Worm (Caenorhabditis elegans) whole organism, L1 larva: ENCODE data around the gene T03F6.4.

Source experiments
- C34B4.2 ChIP-seq: sonication (generic microtip); optimal IDR thresholded peaks from 2 replicates; lab custom pipeline; 2017; ENCODE audit warnings: mild to moderate bottlenecking, missing genetic modification characterization, missing compliant biosample characterization
- alr-1 ChIP-seq: fragments of 200-800 bp; sonication (Bioruptor generic); optimal IDR thresholded peaks from 2 replicates; lab custom pipeline; 2018; ENCODE audit warnings: borderline replicate concordance, mild to moderate bottlenecking, missing genetic modification characterization, missing compliant biosample characterization
- aly-2 ChIP-seq: fragments of 150-350 bp; optimal IDR thresholded peaks from 2 replicates; lab custom pipeline; 2014; ENCODE audit warnings: missing biosample characterization, missing genetic modification characterization
- blmp-1 ChIP-seq: fragments of 150-350 bp; optimal IDR thresholded peaks from 2 replicates; lab custom pipeline; 2014; ENCODE audit warnings: missing biosample characterization, missing genetic modification characterization
- ceh-8 ChIP-seq: fragments of 200-800 bp; sonication (Bioruptor generic); optimal IDR thresholded peaks from 2 replicates; lab custom pipeline; 2018; ENCODE audit warnings: mild to moderate bottlenecking, missing genetic modification characterization, moderate library complexity, missing compliant biosample characterization
- dpl-1 ChIP-seq, 3 experiments: fragments of 150-350 bp in 2 of 3; sonication (generic microtip) in 1 of 3; optimal IDR thresholded peaks; 2 replicates each; lab custom pipeline; 2014 to 2017; ENCODE audit warnings: missing biosample characterization in 3 of 3, missing genetic modification characterization in 3 of 3, missing genetic modification reagents in 3 of 3
- efl-1 ChIP-seq, 4 experiments: fragments of 150-350 bp; optimal IDR thresholded peaks in 3 of 4; peaks in 1 of 4; 1 replicate in 1 of 4; 2 replicates in 3 of 4; lab custom pipeline; 2014; ENCODE audit warnings: missing biosample characterization in 2 of 4, missing genetic modification characterization in 2 of 4, missing genetic modification reagents in 2 of 4
- egl-27 ChIP-seq, 2 experiments: fragments of 150-350 bp in 1 of 2; sonication (generic microtip); optimal IDR thresholded peaks; 3 replicates each; lab custom pipeline; 2017 to 2018; ENCODE audit warnings: missing biosample characterization in 2 of 2, missing genetic modification characterization in 2 of 2, missing genetic modification reagents in 2 of 2
- elt-2 ChIP-seq: sonication (generic microtip); optimal IDR thresholded peaks from 2 replicates; lab custom pipeline; 2016; ENCODE audit warnings: missing genetic modification characterization, mild to moderate bottlenecking, inconsistent platforms, missing compliant biosample characterization, missing genetic modification reagents
- elt-3 ChIP-seq, 6 experiments: fragments of 150-350 bp in 1 of 6; sonication (generic microtip); optimal IDR thresholded peaks; 2 replicates each; lab custom pipeline; 2017 to 2018; ENCODE audit warnings: missing biosample characterization in 6 of 6, missing genetic modification characterization in 6 of 6, inconsistent platforms in 1 of 6
- ets-5 ChIP-seq: fragments of 200-800 bp; sonication (Bioruptor generic); IDR thresholded peaks from 2 replicates; pipeline ENCODE4 v1.3.6; 2022; ENCODE audit warnings: missing genetic modification characterization, missing compliant biosample characterization
- fkh-4 ChIP-seq: sonication (generic microtip); optimal IDR thresholded peaks from 2 replicates; lab custom pipeline; 2016; ENCODE audit warnings: missing compliant biosample characterization, missing genetic modification characterization, borderline replicate concordance
- hlh-4 ChIP-seq: sonication (generic microtip); optimal IDR thresholded peaks from 2 replicates; lab custom pipeline; 2016; ENCODE audit warnings: mild to moderate bottlenecking, missing genetic modification characterization, missing compliant biosample characterization
- lin-13 ChIP-seq: fragments of 150-350 bp; optimal IDR thresholded peaks from 2 replicates; lab custom pipeline; 2014; ENCODE audit warnings: missing biosample characterization, missing genetic modification reagents, missing genetic modification characterization
- lin-14 ChIP-seq: fragments of 200-800 bp; sonication (Bioruptor generic); optimal IDR thresholded peaks from 2 replicates; lab custom pipeline; 2018; ENCODE audit warnings: mild to moderate bottlenecking, missing genetic modification characterization, moderate library complexity, missing compliant biosample characterization
- lin-15B ChIP-seq: fragments of 150-350 bp; sonication (generic microtip); optimal IDR thresholded peaks from 3 replicates; lab custom pipeline; 2014; ENCODE audit warnings: missing biosample characterization, missing genetic modification characterization
- lir-3 ChIP-seq: sonication (generic microtip); optimal IDR thresholded peaks from 2 replicates; lab custom pipeline; 2016; ENCODE audit warnings: mild to moderate bottlenecking, missing genetic modification characterization, moderate library complexity, missing compliant biosample characterization; ENCODE audit not compliant: poor library complexity
- lsy-2 ChIP-seq, 2 experiments: fragments of 150-350 bp; optimal IDR thresholded peaks; 2 replicates each; lab custom pipeline; 2014; ENCODE audit warnings: missing biosample characterization in 2 of 2, missing genetic modification characterization in 2 of 2
- mdl-1 ChIP-seq, 2 experiments: fragments of 150-350 bp; optimal IDR thresholded peaks; 2 replicates each; lab custom pipeline; 2014 to 2017; ENCODE audit warnings: missing biosample characterization in 2 of 2, missing genetic modification characterization in 2 of 2, inconsistent platforms in 1 of 2
- mep-1 ChIP-seq: fragments of 150-350 bp; optimal IDR thresholded peaks from 2 replicates; lab custom pipeline; 2014; ENCODE audit warnings: missing biosample characterization, missing genetic modification characterization
- nhr-237 ChIP-seq: fragments of 150-350 bp; optimal IDR thresholded peaks from 2 replicates; lab custom pipeline; 2014; ENCODE audit warnings: missing biosample characterization, missing genetic modification characterization
- nhr-85 ChIP-seq: sonication (generic microtip); peaks from one replicate; lab custom pipeline; 2016; ENCODE audit warnings: missing genetic modification characterization, inconsistent platforms, missing compliant biosample characterization
- pax-3 ChIP-seq: fragments of 200-800 bp; sonication (Bioruptor generic); optimal IDR thresholded peaks from 2 replicates; lab custom pipeline; 2018; ENCODE audit warnings: mild to moderate bottlenecking, missing genetic modification characterization, moderate library complexity, missing compliant biosample characterization
- snu-23 ChIP-seq: sonication (generic microtip); optimal IDR thresholded peaks from 2 replicates; lab custom pipeline; 2016; ENCODE audit warnings: missing genetic modification characterization, missing compliant biosample characterization
- sup-37 ChIP-seq: fragments of 200-800 bp; sonication (Bioruptor generic); optimal IDR thresholded peaks from 2 replicates; lab custom pipeline; 2018; ENCODE audit warnings: mild to moderate bottlenecking, missing genetic modification characterization, missing compliant biosample characterization
- xbp-1 ChIP-seq: sonication (generic microtip); optimal IDR thresholded peaks from 2 replicates; lab custom pipeline; 2016; ENCODE audit warnings: missing genetic modification characterization, missing compliant biosample characterization
- zag-1 ChIP-seq: fragments of 150-350 bp; optimal IDR thresholded peaks from 2 replicates; lab custom pipeline; 2014; ENCODE audit warnings: missing biosample characterization, missing genetic modification characterization
- zip-4 ChIP-seq: fragments of 200-800 bp; sonication (Bioruptor generic); optimal IDR thresholded peaks from 2 replicates; lab custom pipeline; 2018; ENCODE audit warnings: mild to moderate bottlenecking, missing genetic modification characterization, moderate library complexity, missing compliant biosample characterization

Gene T03F6.4

DNA sequence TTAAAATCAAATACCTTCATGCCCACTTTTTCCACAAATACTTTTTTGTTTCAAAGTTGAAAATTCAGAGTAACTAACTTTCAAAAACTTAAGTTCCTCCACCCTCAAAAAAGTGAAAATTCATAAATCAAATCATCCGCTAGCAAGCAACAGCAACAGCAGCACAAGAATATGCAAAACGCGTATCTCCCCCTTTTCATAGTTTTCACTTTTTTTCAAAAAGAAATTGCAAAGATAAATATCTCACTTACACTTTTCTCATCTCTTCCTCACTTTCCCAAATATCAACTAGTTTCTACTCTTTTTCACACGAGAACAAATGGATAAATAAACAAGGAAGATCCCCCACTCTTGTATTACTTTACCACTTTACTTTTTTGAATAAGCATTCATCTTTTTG is 4.3 kb upstream of the T03F6.4 start:
- TF ChIP-seq dpl-1 (GFP tag; optimal IDR thresholded peaks at IDR 0.05; lab: Kevin White, UChicago) (no peak), lin-14 (GFP tag; lab: Kevin White, UChicago) (peak; percentile 31), blmp-1 (tag; lab: Kevin White, UChicago) (peak; percentile 76)

DNA sequence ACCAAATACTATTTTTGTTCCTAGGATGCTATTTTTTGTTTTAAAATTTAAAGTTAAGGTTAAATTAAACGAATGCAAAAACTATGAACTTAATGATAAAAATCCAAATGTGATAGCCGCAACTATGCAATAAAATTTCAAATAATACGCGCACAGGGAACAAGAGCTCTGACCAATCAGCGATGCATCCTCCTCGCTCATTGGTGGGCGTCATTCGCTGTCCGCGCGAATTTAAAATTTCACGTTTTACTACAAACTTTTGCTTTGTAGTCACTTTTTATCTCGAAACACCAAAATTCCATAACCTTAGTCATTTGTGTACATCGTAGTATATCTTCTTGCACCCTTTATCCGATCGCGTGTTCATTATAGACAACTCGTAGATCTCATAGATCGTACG is 2.8 kb upstream of the T03F6.4 start:
- TF ChIP-seq zip-4 (GFP tag; lab: Kevin White, UChicago) (no peak), xbp-1 (tag; lab: Kevin White, UChicago) (peak; percentile 57), efl-1 (optimal IDR thresholded peaks at IDR 0.05; lab: Kevin White, UChicago) (no peak), efl-1 (GFP tag; optimal IDR thresholded peaks at IDR 0.05 in 1 of 2; lab: Kevin White, UChicago) (peak in 1 of 2 experiments; percentile 7)

DNA sequence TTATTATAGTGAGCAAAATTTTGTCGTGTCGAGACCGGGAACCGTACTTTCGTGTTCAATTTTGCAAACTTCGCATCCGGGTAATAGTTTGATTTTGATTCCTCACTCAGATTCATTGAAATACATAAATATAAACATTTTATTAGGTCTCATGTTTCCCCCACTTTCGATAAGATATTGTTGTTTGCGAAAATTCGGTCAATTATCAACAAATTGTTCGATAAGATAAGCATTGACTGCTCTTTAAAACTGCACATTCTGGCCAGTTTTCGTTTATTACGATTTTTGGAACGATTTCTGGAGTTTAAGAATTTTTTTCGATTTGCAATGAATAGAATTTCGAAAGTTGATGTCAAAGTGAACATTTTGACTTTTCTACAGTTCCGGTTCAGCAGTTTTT is 2.7 kb downstream of the T03F6.4 start:
- TF ChIP-seq aly-2 (no peak), elt-2 (tag; lab: Kevin White, UChicago) (peak; percentile 73)

DNA sequence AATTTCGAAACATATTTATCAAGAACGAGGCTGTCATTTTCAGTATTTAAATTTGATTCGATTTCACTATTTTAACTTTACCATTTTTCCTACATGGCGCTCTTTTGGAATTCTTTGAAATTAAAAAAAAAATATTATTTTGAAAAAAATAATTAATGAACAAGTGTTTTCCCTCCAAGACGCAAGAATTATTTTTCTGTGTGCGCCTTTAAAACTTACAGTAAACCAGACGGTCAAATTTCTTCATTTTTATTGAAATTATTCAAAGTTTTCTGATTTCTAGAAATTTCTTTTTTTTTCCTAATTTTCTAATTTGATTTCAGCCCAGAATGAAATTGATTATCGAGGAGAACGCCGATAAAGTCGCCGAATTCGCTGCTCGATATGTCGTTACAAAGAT is 3.1 kb downstream of the T03F6.4 start, which contains the start of gene T03F6.3:
TSS of gene T03F6.3 (plus strand) at position 318 of the 400 bp plus-strand sequence.
- no peak for TF ChIP-seq nhr-237 (tag; lab: Kevin White, UChicago)
- TF ChIP-seq lir-3 (tag; lab: Kevin White, UChicago), result no peak
- no peak for TF ChIP-seq egl-27 (tag; optimal IDR thresholded peaks at IDR 0.05; lab: Kevin White, UChicago)
- TF ChIP-seq nhr-85 (tag; lab: Kevin White, UChicago), result no peak
- TF ChIP-seq C34B4.2 (tag; lab: Kevin White, UChicago), result no peak
- TF ChIP-seq dpl-1 (GFP tag; optimal IDR thresholded peaks at IDR 0.05; lab: Kevin White, UChicago), result no peak
- no peak for TF ChIP-seq lin-13 (GFP tag; lab: Kevin White, UChicago)
- TF ChIP-seq ceh-8, result no peak
- TF ChIP-seq mep-1 (tag; lab: Kevin White, UChicago), result no peak
- TF ChIP-seq zag-1 (tag; lab: Kevin White, UChicago), result no peak
- no peak for TF ChIP-seq mdl-1 (tag; optimal IDR thresholded peaks at IDR 0.05; lab: Kevin White, UChicago)
- no peak for TF ChIP-seq alr-1
- no peak for TF ChIP-seq sup-37 (GFP tag; lab: Kevin White, UChicago)
- TF ChIP-seq, all 84 proteins: peak for 0

DNA sequence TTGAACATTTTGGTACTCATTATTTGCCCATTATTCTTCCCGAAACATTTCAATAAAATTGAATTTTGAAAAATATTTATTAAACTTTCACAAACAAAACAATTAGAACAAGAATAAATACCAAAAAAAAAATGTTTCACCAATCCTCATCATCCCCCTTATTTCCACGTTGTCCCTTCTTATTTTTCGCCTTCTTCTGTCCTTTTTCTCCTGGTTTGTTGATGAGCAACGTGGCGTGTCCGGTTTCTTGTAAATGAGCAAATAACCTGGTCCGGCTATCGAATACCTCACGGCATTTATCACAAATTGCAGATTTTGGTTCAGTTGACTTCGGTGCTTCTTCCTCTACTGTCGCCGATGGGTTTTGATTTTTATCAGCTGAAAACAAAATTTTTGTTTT is 4.8 kb downstream of the T03F6.4 start:
- TF ChIP-seq efl-1 (optimal IDR thresholded peaks at IDR 0.05; lab: Kevin White, UChicago) (no peak), efl-1 (GFP tag; optimal IDR thresholded peaks at IDR 0.05 in 1 of 2; lab: Kevin White, UChicago) (peak in 1 of 2 experiments; percentile 66), fkh-4 (no peak), nhr-85 (tag; lab: Kevin White, UChicago) (peak; percentile 65), hlh-4 (no peak)

DNA sequence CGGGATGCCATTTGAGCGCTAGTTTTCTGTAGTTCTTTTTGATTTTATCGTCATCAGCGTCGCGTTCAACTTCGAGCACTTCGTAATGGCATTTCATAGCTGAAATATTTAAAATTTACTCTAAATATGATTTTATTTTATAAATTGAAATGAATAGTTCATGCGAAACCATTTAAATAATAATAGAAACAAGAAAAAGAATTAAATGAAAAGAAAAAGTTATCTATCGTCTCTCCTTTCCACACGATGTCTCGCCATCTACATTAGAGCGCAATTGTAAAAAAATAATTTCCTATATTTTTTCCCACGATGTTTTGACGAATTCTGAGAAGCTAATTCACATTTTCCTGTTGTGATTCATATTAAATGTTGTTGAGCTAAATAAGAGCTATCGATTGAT is 7.3 kb downstream of the T03F6.4 start, which contains the start of gene dnj-17:
TSS of gene dnj-17 (minus strand) at position 101 of the 400 bp plus-strand sequence.
- TF ChIP-seq lin-15B (tag; lab: Kevin White, UChicago) (no peak), efl-1 (optimal IDR thresholded peaks at IDR 0.05; lab: Kevin White, UChicago) (no peak), efl-1 (GFP tag; optimal IDR thresholded peaks at IDR 0.05 in 1 of 2; lab: Kevin White, UChicago) (peak; percentile 27 to 74)

DNA sequence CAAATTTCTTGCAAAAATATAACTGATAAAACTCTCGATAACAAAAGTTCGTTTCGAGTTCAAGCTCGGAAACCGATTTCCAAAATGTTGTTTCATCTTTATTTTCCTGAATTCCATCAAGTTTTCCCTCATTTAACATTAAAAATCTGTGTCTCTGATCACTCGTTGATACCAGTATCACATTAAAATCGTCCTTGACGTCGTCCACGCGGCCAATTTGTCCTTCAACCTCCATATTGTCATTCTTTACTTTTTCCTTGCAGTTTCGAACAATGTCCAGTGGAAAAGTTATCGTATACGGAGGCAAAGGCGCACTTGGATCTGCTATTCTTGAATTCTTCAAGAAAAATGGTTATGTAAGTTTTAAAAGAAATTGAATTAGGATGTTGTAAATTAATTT is 7.7 kb downstream of the T03F6.4 start, which contains the start of gene qdpr-1:
TSS of gene qdpr-1 (plus strand) at position 264 of the 400 bp plus-strand sequence.
- peak; percentile 59 for TF ChIP-seq blmp-1 (tag; lab: Kevin White, UChicago)
- TF ChIP-seq ets-5, result no peak
- no peak for TF ChIP-seq pax-3
- peak; percentile 17 for TF ChIP-seq snu-23 (GFP tag; lab: Kevin White, UChicago)
- TF ChIP-seq lsy-2 (tag; optimal IDR thresholded peaks at IDR 0.05; lab: Kevin White, UChicago), result peak in 1 of 2 experiments; percentile 12
- peak in 4 of 6 experiments; percentile 43 to 80 (median 54) for TF ChIP-seq elt-3 (tag; optimal IDR thresholded peaks at IDR 0.05; lab: Kevin White, UChicago)
- TF ChIP-seq, all 84 proteins: peak for 4
